Fruit fly (Drosophila melanogaster): Measurements from ENCODE around the gene Ctr1A.

Gene Ctr1A

DNA sequence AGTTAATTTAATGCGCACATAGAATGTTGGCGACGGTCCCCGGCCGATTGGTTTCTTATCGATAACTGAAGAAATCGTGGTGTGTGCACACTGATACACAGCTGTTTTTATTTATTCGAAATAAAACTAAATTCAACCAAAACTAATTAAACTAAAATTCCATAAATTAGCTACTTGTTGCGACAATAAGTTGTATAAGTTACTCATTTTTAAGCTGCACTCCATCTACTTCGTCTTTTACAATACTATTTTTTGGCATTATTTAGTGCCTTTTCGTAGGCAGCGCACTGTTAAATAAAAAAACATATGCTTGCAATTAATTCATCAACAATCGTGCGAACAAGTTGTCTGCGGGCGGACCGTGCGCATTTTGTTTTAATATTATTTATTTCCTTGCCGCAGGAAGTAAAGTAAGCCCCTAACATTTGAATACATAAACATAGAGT, at the start of gene Ctr1A, which contains the start of gene CG3224:
Ctr1A (plus strand) TSS at position 256 of the 446 bp plus-strand sequence.
CG3224 (minus strand) TSS at position 71 of the 446 bp plus-strand sequence.
- no peak for TF ChIP-seq Sin3A (optimal IDR thresholded peaks at IDR 0.05)

DNA sequence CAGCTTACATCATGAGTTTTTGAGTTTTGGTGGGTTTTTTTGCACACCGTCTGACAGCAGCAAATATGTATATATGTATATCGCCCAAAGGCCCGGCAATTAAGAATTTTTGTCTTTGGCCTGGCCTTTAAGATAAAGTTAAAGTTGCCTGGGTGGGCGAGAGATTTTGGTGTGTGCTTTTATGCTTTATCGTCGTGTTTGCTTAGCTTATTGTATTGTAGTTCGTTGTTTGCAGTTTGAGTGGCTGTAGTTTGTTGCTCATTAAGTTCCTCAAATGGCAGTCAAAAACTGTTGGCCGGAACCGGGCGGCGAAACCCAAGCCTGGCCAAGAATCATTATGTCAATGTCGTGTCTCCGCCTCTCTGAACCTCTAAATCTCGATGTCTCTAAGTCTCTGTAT, 49.6 kb upstream of the Ctr1A start:
- TF ChIP-seq ttk (optimal IDR thresholded peaks at IDR 0.05) (no peak), psq (optimal IDR thresholded peaks at IDR 0.05) (no peak), h (optimal IDR thresholded peaks at IDR 0.05) (no peak), insv (optimal IDR thresholded peaks at IDR 0.05) (no peak), Myc (optimal IDR thresholded peaks at IDR 0.05) (no peak), Sin3A (optimal IDR thresholded peaks at IDR 0.05) (no peak)

DNA sequence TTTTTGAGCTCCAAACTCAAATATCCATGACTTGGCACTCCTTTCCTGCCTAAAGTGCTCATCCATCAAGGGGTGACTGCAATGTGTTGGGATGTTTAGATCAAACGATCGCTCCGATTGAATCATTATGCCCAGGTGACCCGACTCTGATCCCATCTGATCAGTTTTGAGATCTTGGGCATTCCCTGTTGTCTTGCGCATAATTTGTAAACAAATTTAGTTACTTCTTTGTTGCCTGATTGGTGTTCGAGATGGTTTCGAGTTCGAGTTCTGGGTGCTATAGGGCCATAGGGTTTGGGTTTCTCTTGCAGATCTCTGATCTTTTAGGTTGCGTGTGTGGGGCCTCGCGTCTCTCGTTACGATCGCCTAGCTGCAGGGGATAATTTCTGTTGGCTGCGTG, 48.9 kb upstream of the Ctr1A start:
- TF ChIP-seq h (optimal IDR thresholded peaks at IDR 0.05), result no peak

DNA sequence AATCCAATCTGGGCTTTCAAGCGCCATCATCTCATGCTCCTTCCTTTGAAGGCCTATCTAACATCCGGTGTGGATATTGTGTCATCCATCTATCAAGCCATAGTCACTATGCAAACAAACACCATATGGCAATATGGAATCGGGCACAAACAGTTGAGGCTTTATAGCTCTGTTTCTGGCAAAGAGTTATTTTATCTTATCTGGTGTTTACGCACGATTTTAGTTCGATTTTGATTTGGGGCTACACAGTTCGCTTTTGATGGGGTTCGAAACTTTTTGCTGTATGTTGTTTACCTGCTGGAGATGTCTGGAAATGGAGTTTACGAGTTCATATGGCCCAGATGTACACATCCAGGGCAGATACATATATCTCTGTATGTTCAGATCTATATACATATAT, 47.9 kb upstream of the Ctr1A start:
- TF ChIP-seq psq (optimal IDR thresholded peaks at IDR 0.05) (no peak), Sin3A (optimal IDR thresholded peaks at IDR 0.05) (no peak), ttk (optimal IDR thresholded peaks at IDR 0.05) (no peak), h (optimal IDR thresholded peaks at IDR 0.05) (no peak)

DNA sequence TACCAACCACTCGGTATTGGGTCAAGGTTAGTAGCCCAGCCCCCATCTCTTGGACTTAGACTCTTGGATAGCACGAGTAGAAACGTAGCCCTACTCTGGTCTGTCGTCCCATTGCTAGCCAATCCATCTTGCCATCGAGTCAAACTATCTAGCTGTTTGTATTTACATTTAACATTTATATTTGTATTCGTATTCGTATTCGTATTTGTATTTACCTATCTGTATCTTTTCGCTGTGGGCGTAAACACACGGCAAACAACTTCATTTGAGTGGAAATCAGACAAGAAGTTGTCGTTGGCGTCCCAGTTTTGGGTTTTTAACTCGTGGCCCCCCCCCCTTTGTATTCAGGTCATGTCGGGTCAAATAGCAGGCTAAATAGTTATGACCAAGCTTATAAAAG, 47.2 kb upstream of the Ctr1A start:
- TF ChIP-seq insv (optimal IDR thresholded peaks at IDR 0.05), result no peak
- no peak for TF ChIP-seq Myc (optimal IDR thresholded peaks at IDR 0.05)
- no peak for TF ChIP-seq psq (optimal IDR thresholded peaks at IDR 0.05)
- no peak for TF ChIP-seq h (optimal IDR thresholded peaks at IDR 0.05)
- no peak for TF ChIP-seq Sin3A (optimal IDR thresholded peaks at IDR 0.05)
- TF ChIP-seq ttk (optimal IDR thresholded peaks at IDR 0.05), result no peak

DNA sequence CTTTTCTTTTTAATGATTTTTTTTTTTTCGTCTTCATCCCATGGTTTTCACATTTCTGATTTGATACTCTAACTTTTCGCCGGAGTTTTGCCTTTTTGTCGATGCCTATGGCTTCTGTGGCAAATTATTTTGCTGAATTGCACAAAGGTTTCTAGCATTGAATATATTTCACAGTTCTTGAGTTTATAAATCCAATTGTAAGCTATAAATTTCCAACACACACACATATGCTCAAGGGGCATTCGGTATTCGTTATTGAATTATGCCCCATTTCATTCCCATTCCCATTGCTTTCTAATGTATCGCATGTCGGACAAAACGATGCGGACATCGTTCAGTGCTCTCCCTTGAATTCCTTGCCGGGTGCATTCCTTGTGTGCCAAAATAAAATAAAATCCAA, 46.0 kb upstream of the Ctr1A start:
- no peak for TF ChIP-seq ttk (optimal IDR thresholded peaks at IDR 0.05)
- TF ChIP-seq h (optimal IDR thresholded peaks at IDR 0.05), result no peak

DNA sequence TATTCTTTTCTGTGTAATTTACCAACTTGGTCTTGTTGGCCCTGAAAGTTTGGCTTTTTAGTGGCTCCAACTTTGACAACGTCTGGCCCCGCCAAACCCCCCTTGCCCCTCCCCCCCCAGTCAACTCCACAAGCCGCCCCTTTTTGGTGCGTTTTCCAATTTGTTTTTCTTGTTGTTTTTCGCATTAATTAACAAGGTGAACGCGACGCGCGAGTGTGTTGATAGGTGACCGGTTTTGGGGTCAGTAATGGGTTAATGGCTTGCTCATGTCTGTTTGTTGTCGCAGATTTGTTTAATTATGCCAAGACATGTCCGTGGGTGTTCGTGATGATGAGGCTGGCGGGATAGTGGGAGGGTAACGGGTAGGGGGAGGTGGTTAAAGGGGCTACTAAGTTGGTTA, 44.7 kb upstream of the Ctr1A start:
- TF ChIP-seq Myc (optimal IDR thresholded peaks at IDR 0.05), result no peak
- no peak for TF ChIP-seq h (optimal IDR thresholded peaks at IDR 0.05)
- no peak for TF ChIP-seq insv (optimal IDR thresholded peaks at IDR 0.05)
- no peak for TF ChIP-seq Sin3A (optimal IDR thresholded peaks at IDR 0.05)

DNA sequence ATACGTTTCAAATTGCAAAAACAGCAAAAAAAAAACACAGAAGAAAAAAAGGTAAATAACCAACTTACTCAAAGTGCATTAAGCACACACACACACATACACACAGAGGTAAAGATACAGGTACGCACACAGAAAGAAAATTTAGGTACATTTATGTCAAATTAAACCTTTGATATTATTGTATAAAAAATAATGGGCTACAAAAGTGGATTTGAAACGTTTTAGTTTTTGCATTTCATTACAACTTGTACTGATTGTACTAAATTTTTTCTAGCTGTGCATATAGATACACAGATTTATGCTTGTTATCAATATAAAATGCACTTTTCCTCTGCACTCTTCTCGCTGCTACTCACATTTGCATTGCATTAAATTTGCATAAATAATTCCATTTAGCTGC, 44.1 kb upstream of the Ctr1A start:
- TF ChIP-seq Sin3A (optimal IDR thresholded peaks at IDR 0.05) (no peak), h (optimal IDR thresholded peaks at IDR 0.05) (no peak), Myc (optimal IDR thresholded peaks at IDR 0.05) (no peak), psq (optimal IDR thresholded peaks at IDR 0.05) (no peak), insv (optimal IDR thresholded peaks at IDR 0.05) (no peak), ttk (optimal IDR thresholded peaks at IDR 0.05) (no peak)

DNA sequence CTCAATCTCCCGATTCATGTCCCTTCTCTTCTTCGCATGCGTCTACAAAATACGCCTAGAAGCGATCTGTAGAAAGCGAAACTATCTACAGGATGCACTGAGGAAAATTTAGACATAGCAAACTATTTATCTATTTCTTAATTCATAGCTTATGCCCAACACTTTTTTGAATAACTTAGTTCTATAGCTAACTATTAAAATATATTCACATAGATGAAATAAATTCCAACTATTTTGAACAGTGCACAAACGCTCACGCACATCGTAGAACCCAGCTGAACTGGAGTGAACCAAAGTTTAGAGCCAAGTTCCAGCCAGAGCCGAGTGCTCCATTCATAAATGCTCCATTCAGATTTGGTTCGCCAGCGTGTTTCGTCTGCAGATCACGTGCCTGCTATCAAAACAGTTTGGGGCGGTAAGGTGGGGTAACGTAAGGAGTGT, 39.9 kb upstream of the Ctr1A start:
- TF ChIP-seq psq (optimal IDR thresholded peaks at IDR 0.05) (no peak), ttk (optimal IDR thresholded peaks at IDR 0.05) (no peak), insv (optimal IDR thresholded peaks at IDR 0.05) (no peak), Myc (optimal IDR thresholded peaks at IDR 0.05) (no peak), h (optimal IDR thresholded peaks at IDR 0.05) (no peak), Sin3A (optimal IDR thresholded peaks at IDR 0.05) (no peak)

DNA sequence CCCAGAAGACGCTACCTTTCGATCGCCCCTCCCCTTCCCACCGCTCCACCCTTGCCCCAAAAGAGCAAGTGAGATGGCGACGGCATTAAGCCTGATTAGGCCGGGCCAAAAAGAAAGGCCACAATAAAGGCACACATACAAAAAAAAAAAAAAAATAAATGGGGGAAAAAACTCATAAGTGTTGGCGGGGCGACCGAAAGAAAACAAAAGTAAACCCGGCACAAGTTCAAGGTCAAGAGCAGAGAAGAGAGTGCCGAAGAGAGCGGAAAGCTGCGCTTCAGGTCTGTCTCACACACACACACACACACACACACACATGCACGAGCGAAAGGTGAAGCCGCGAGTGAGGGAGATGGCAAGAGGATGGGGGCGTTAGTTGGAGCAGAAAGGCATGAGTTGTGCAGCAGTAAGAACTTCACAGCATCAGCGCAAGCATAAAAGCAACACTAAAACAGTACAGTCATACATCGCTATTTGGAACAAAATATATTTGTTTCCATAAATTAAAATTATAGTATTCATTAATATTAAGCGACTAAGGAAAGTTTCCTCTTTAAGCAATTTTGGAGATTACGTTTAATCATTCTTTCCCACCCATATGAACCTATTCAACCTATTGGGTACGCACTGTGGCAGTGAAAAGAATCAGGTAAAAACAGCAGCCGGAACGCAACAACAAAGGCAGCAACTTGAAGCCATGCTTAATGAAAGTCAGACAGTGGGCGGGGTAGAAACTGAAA, 37.3 kb upstream of the Ctr1A start:
- TF ChIP-seq h (optimal IDR thresholded peaks at IDR 0.05) (no peak), insv (optimal IDR thresholded peaks at IDR 0.05) (no peak), psq (optimal IDR thresholded peaks at IDR 0.05) (no peak), Sin3A (optimal IDR thresholded peaks at IDR 0.05) (no peak), Myc (optimal IDR thresholded peaks at IDR 0.05) (no peak), ttk (optimal IDR thresholded peaks at IDR 0.05) (no peak)

DNA sequence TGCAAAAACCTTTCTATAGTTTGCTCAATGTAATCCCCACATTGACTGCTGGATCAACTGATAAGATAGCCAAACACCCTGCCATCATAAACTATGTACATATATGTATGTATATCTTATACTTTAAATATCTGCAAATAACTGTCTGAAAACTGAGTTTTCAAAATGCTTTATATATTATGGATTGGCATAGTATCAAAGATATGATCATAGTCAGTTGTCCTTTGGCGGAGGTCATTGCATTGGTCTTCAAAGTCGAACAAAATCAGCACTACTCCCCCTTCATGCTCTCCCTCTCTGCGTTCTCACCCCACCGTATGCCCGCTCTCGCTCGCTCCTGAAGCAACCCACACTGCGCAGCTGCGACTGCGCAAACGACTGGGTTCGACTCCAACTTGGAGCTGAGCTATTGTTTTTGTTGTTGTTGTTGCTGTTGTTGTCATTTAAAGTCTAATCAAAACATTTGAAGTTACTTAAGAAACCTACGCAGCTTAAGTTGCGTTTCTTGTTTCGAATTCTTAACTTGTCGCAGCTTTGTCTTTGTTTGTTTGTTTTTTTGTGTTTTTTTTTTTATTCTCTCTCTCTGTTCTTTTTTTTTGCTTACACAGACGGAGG, 36.4 kb upstream of the Ctr1A start:
- TF ChIP-seq ttk (optimal IDR thresholded peaks at IDR 0.05) (no peak), Sin3A (optimal IDR thresholded peaks at IDR 0.05) (no peak), psq (optimal IDR thresholded peaks at IDR 0.05) (no peak), h (optimal IDR thresholded peaks at IDR 0.05) (no peak), Myc (optimal IDR thresholded peaks at IDR 0.05) (no peak), insv (optimal IDR thresholded peaks at IDR 0.05) (no peak)

DNA sequence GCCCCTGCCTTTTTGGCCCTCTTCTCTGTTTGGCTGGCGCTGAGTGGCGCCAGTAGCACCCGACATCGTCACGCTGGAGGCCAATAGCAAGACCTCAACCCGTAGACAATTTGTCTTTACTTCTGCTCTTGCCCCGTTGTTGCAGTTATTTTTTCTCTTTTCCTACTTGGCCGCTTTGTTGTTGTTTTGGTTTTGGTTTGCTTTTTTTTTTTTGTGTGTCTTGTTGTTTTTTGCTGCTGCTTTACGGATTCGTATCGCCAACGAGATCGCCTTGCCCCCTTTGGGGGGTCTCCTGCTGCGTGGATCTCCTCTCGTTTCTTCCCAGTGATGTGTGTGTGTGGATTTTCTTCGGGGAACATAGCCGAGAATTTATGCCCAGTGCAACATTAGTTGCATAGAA, 29.6 kb upstream of the Ctr1A start:
- TF ChIP-seq ttk (optimal IDR thresholded peaks at IDR 0.05) (no peak), insv (optimal IDR thresholded peaks at IDR 0.05) (no peak), Myc (optimal IDR thresholded peaks at IDR 0.05) (no peak), psq (optimal IDR thresholded peaks at IDR 0.05) (no peak), h (optimal IDR thresholded peaks at IDR 0.05) (no peak), Sin3A (optimal IDR thresholded peaks at IDR 0.05) (no peak)

DNA sequence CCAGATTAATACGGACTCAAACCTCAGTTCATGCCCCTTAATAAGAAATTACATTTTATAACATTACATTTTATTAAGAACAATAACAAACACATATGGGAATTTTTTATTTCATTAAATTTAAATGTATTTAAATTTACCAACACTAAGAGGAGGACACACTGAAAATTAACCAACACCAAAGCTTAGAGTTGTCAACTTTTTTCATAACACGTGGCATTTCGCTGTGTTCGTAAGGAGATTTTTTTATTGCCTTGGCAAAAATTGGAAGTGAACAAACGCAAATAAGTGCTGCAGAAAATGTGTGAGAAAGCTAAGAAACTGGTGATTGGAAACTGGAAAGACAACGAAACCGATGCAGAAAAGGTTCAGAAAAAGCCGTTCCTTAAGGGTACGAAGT, 27.8 kb upstream of the Ctr1A start, which contains the start of gene CG14443:
CG14443 (plus strand) TSS at position 301 of the 400 bp plus-strand sequence.
- TF ChIP-seq Myc (optimal IDR thresholded peaks at IDR 0.05), result no peak
